Fruit fly (Drosophila melanogaster) whole organism, embryonic: Measurements from ENCODE around the gene VhaAC45RP.

Source experiments
- Bgb ChIP-seq: fragments of 200-800 bp; sonication (Bioruptor generic); IDR thresholded peaks from 2 replicates; pipeline ENCODE4 v1.3.6; 2022; ENCODE audit warnings: missing biosample characterization, missing genetic modification characterization; ENCODE audit not compliant: partially characterized antibody
- Bteb2 ChIP-seq: fragments of 200-800 bp; sonication (Bioruptor generic); optimal IDR thresholded peaks from 2 replicates; lab custom pipeline; 2016; ENCODE audit warnings: missing biosample characterization, missing genetic modification characterization
- CG10366 ChIP-seq: fragments of 200-800 bp; sonication (Bioruptor generic); IDR thresholded peaks from 2 replicates; pipeline ENCODE4 v1.3.6; 2022; ENCODE audit warnings: missing biosample characterization, missing genetic modification characterization
- CG11398 ChIP-seq: fragments of 200-800 bp; sonication (Bioruptor generic); optimal IDR thresholded peaks from 2 replicates; lab custom pipeline; 2016; ENCODE audit warnings: missing biosample characterization, missing genetic modification characterization
- CG11696 ChIP-seq: fragments of 200-800 bp; sonication (Bioruptor generic); IDR thresholded peaks from 2 replicates; pipeline ENCODE4 v1.3.6; 2022; ENCODE audit warnings: missing biosample characterization, missing genetic modification characterization
- CG12219 ChIP-seq: fragments of 200-800 bp; sonication (Bioruptor generic); optimal IDR thresholded peaks from 3 replicates; lab custom pipeline; 2018; ENCODE audit warnings: missing biosample characterization, mild to moderate bottlenecking, missing genetic modification characterization
- CG13123 ChIP-seq: fragments of 200-800 bp; sonication (Bioruptor generic); optimal IDR thresholded peaks from 2 replicates; lab custom pipeline; 2016; ENCODE audit warnings: missing biosample characterization, missing genetic modification characterization
- CG14050 ChIP-seq: fragments of 200-800 bp; sonication (Bioruptor generic); IDR thresholded peaks from 3 replicates; pipeline ENCODE4 v1.3.6; 2022; ENCODE audit warnings: missing biosample characterization, missing genetic modification characterization
- CG1529 ChIP-seq: fragments of 200-800 bp; sonication (Bioruptor generic); optimal IDR thresholded peaks from 3 replicates; lab custom pipeline; 2018; ENCODE audit warnings: missing biosample characterization, missing genetic modification characterization
- CG16863 ChIP-seq: fragments of 200-800 bp; sonication (Bioruptor generic); optimal IDR thresholded peaks from 3 replicates; lab custom pipeline; 2016; ENCODE audit warnings: missing biosample characterization, missing genetic modification characterization
- CG17361 ChIP-seq: fragments of 200-800 bp; sonication (Bioruptor generic); IDR thresholded peaks from 3 replicates; pipeline ENCODE4 v1.3.6; 2022; ENCODE audit warnings: missing biosample characterization, missing genetic modification characterization
- CG1792 ChIP-seq: fragments of 200-800 bp; sonication (Bioruptor generic); optimal IDR thresholded peaks from 2 replicates; lab custom pipeline; 2016; ENCODE audit warnings: missing biosample characterization, missing genetic modification characterization
- CG18619 ChIP-seq: fragments of 200-800 bp; sonication (Bioruptor generic); optimal IDR thresholded peaks from 3 replicates; lab custom pipeline; 2017; ENCODE audit warnings: missing biosample characterization, mild to moderate bottlenecking, missing genetic modification characterization
- CG30431 ChIP-seq: fragments of 200-800 bp; sonication (Bioruptor generic); optimal IDR thresholded peaks from 2 replicates; lab custom pipeline; 2017; ENCODE audit warnings: missing biosample characterization, missing genetic modification characterization
- CG31388 ChIP-seq: fragments of 200-800 bp; sonication (Bioruptor generic); optimal IDR thresholded peaks from 2 replicates; lab custom pipeline; 2016; ENCODE audit warnings: missing biosample characterization, missing genetic modification characterization
- CG34422 ChIP-seq: fragments of 200-800 bp; sonication (Bioruptor generic); IDR thresholded peaks from 3 replicates; pipeline ENCODE4 v1.3.6; 2022; ENCODE audit warnings: missing biosample characterization, missing genetic modification characterization
- CG4730 ChIP-seq: fragments of 200-800 bp; sonication (Bioruptor generic); IDR thresholded peaks from 2 replicates; pipeline ENCODE4 v1.3.6; 2022; ENCODE audit warnings: missing biosample characterization, missing genetic modification characterization
- CG6765 ChIP-seq: fragments of 200-800 bp; sonication (Bioruptor generic); optimal IDR thresholded peaks from 3 replicates; lab custom pipeline; 2017; ENCODE audit warnings: missing biosample characterization, mild to moderate bottlenecking, missing genetic modification characterization
- CG7786 ChIP-seq: fragments of 200-800 bp; sonication (Bioruptor generic); optimal IDR thresholded peaks from 2 replicates; lab custom pipeline; 2016; ENCODE audit warnings: missing biosample characterization, missing genetic modification characterization
- CG7928 ChIP-seq: fragments of 200-800 bp; sonication (Bioruptor generic); optimal IDR thresholded peaks from 2 replicates; lab custom pipeline; 2017; ENCODE audit warnings: missing biosample characterization, mild to moderate bottlenecking, missing genetic modification characterization
- CG8290 ChIP-seq, 3 experiments: fragments of 200-800 bp; sonication (Bioruptor generic); optimal IDR thresholded peaks; 2 replicates each; lab custom pipeline; 2016 to 2019; ENCODE audit warnings: missing biosample characterization in 3 of 3, missing genetic modification characterization in 3 of 3, mild to moderate bottlenecking in 2 of 3, moderate library complexity in 1 of 3
- CkIIα-i1 ChIP-seq: fragments of 200-800 bp; sonication (Bioruptor generic); IDR thresholded peaks from 2 replicates; pipeline ENCODE4 v1.3.6; 2022; ENCODE audit warnings: missing biosample characterization, missing genetic modification characterization
- Dek ChIP-seq: fragments of 200-800 bp; sonication (Bioruptor generic); optimal IDR thresholded peaks from 3 replicates; lab custom pipeline; 2019; ENCODE audit warnings: missing biosample characterization, mild to moderate bottlenecking, missing genetic modification characterization, moderate library complexity
- Dll ChIP-seq: fragments of 200-800 bp; sonication (Bioruptor generic); IDR thresholded peaks from 4 replicates; pipeline ENCODE4 v1.3.6; 2022; ENCODE audit warnings: missing biosample characterization, missing genetic modification characterization; ENCODE audit not compliant: partially characterized antibody
- Ets97D ChIP-seq: fragments of 200-800 bp; sonication (Bioruptor generic); optimal IDR thresholded peaks from 3 replicates; lab custom pipeline; 2016; ENCODE audit warnings: missing biosample characterization, missing genetic modification characterization
- Lhr ChIP-seq: fragments of 200-800 bp; sonication (Bioruptor generic); optimal IDR thresholded peaks from 3 replicates; lab custom pipeline; 2017; ENCODE audit warnings: mild to moderate bottlenecking, missing biosample characterization, missing genetic modification reagents, missing genetic modification characterization
- Lim3 ChIP-seq: fragments of 200-800 bp; sonication (Bioruptor generic); IDR thresholded peaks from 2 replicates; pipeline ENCODE4 v1.3.6; 2022; ENCODE audit warnings: missing biosample characterization, missing genetic modification characterization
- Max ChIP-seq: fragments of 200-800 bp; sonication (Bioruptor generic); optimal IDR thresholded peaks from 2 replicates; lab custom pipeline; 2016; ENCODE audit warnings: missing biosample characterization, mild to moderate bottlenecking, missing genetic modification characterization
- Neu2 ChIP-seq: fragments of 200-800 bp; sonication (Bioruptor generic); optimal IDR thresholded peaks from 3 replicates; lab custom pipeline; 2016; ENCODE audit warnings: missing biosample characterization, missing genetic modification characterization, borderline replicate concordance
- Spps ChIP-seq: fragments of 200-800 bp; sonication (Bioruptor generic); optimal IDR thresholded peaks from 2 replicates; lab custom pipeline; 2018; ENCODE audit warnings: missing biosample characterization, mild to moderate bottlenecking, missing genetic modification characterization
- Vsx1 ChIP-seq: fragments of 200-800 bp; sonication (Bioruptor generic); optimal IDR thresholded peaks from 2 replicates; lab custom pipeline; 2017; ENCODE audit warnings: missing biosample characterization, mild to moderate bottlenecking, missing genetic modification characterization, missing genetic modification reagents
- ato ChIP-seq: fragments of 200-800 bp; sonication (Bioruptor generic); IDR thresholded peaks from 2 replicates; pipeline ENCODE4 v1.3.6; 2022; ENCODE audit warnings: missing biosample characterization, missing genetic modification characterization; ENCODE audit not compliant: partially characterized antibody
- cato ChIP-seq: fragments of 200-800 bp; sonication (Bioruptor generic); optimal IDR thresholded peaks from 2 replicates; lab custom pipeline; 2016; ENCODE audit warnings: missing biosample characterization, missing genetic modification characterization, borderline replicate concordance
- chinmo ChIP-seq: fragments of 200-800 bp; sonication (Bioruptor generic); IDR thresholded peaks from 4 replicates; pipeline ENCODE4 v1.3.6; 2022; ENCODE audit warnings: missing biosample characterization, missing genetic modification characterization; ENCODE audit not compliant: partially characterized antibody
- danr ChIP-seq: fragments of 200-800 bp; sonication (Bioruptor generic); IDR thresholded peaks from 2 replicates; pipeline ENCODE4 v1.3.6; 2022; ENCODE audit warnings: missing biosample characterization, missing genetic modification characterization
- ems ChIP-seq: fragments of 200-800 bp; sonication (Bioruptor generic); optimal IDR thresholded peaks from 3 replicates; lab custom pipeline; 2016; ENCODE audit warnings: missing biosample characterization, missing genetic modification characterization
- fru ChIP-seq: fragments of >200 bp; optimal IDR thresholded peaks from 2 replicates; lab custom pipeline; 2017
- gfzf ChIP-seq: fragments of 200-800 bp; sonication (Bioruptor generic); optimal IDR thresholded peaks from 2 replicates; lab custom pipeline; 2016; ENCODE audit warnings: missing biosample characterization, mild to moderate bottlenecking, missing genetic modification characterization, moderate library complexity
- gsb ChIP-seq: fragments of 200-800 bp; sonication (Bioruptor generic); IDR thresholded peaks from 2 replicates; pipeline ENCODE4 v1.3.6; 2022; ENCODE audit warnings: missing biosample characterization, missing genetic modification characterization
- gt ChIP-seq: fragments of 200-800 bp; sonication (Bioruptor generic); IDR thresholded peaks from 2 replicates; pipeline ENCODE4 v1.3.6; 2022; ENCODE audit warnings: missing biosample characterization, missing genetic modification characterization
- jigr1 ChIP-seq: fragments of 200-800 bp; sonication (Bioruptor generic); IDR thresholded peaks from 3 replicates; pipeline ENCODE4 v1.3.6; 2022; ENCODE audit warnings: missing biosample characterization, missing genetic modification characterization
- kni ChIP-seq: fragments of 200-800 bp; sonication (Bioruptor generic); optimal IDR thresholded peaks from 3 replicates; lab custom pipeline; 2017; ENCODE audit warnings: mild to moderate bottlenecking, missing biosample characterization, missing genetic modification reagents, missing genetic modification characterization
- lmd ChIP-seq: fragments of 200-800 bp; sonication (Bioruptor generic); IDR thresholded peaks from 2 replicates; pipeline ENCODE4 v1.3.6; 2022; ENCODE audit warnings: missing biosample characterization, missing genetic modification characterization
- nerfin-1 ChIP-seq: fragments of 200-800 bp; sonication (Bioruptor generic); optimal IDR thresholded peaks from 3 replicates; lab custom pipeline; 2019; ENCODE audit warnings: missing biosample characterization, mild to moderate bottlenecking, missing genetic modification characterization, moderate library complexity
- phol ChIP-seq: fragments of 200-800 bp; sonication (Bioruptor generic); optimal IDR thresholded peaks from 3 replicates; lab custom pipeline; 2018; ENCODE audit warnings: missing biosample characterization, mild to moderate bottlenecking, missing genetic modification characterization, moderate library complexity
- pita ChIP-seq: fragments of 200-800 bp; sonication (Bioruptor generic); optimal IDR thresholded peaks from 2 replicates; lab custom pipeline; 2017; ENCODE audit warnings: missing biosample characterization, mild to moderate bottlenecking, missing genetic modification characterization
- sr ChIP-seq: fragments of 200-800 bp; sonication (Bioruptor generic); IDR thresholded peaks from 3 replicates; pipeline ENCODE4 v1.3.6; 2022; ENCODE audit warnings: missing biosample characterization, missing genetic modification characterization
- tll ChIP-seq, 2 experiments: fragments of 200-800 bp in 1 of 2; fragments of >200 bp in 1 of 2; sonication (Bioruptor generic) in 1 of 2; optimal IDR thresholded peaks; 2 replicates each; lab custom pipeline; 2017 to 2019; ENCODE audit warnings: missing biosample characterization in 2 of 2, missing genetic modification characterization in 2 of 2, mild to moderate bottlenecking in 1 of 2, moderate library complexity in 1 of 2
- vvl ChIP-seq: fragments of 200-800 bp; sonication (Bioruptor generic); IDR thresholded peaks from 2 replicates; pipeline ENCODE4 v1.3.6; 2022; ENCODE audit warnings: missing biosample characterization, missing genetic modification characterization
- wek ChIP-seq: fragments of 200-800 bp; sonication (Bioruptor generic); optimal IDR thresholded peaks from 3 replicates; lab custom pipeline; 2018; ENCODE audit warnings: missing biosample characterization, mild to moderate bottlenecking, missing genetic modification characterization, moderate library complexity
- zf30C ChIP-seq: fragments of 200-800 bp; sonication (Bioruptor generic); optimal IDR thresholded peaks from 3 replicates; lab custom pipeline; 2018; ENCODE audit warnings: missing biosample characterization, mild to moderate bottlenecking, missing genetic modification characterization

VhaAC45RP gene

DNA sequence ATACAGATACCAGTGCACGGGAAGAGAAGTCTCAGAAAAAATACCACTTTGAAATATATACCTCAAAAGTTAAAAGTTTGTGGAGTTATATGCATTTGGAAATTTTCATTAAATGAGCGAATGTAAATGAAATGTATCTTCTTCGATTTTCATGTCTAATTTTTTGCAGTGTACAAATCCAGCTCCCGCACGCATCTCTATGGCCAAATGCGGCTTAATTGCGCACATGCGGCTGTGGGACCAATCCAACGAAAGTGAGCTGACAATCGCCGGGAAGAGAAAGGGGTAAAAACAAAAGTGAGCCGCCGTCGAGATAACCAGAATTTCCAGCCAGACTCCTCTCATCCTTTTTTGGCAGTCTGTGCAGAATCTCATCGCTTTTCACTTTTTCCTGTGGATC is 2.1 kb downstream of the VhaAC45RP start (continued):
- TF ChIP-seq kni (GFP tag; lab: Kevin White, UChicago) (no peak), CG16863 (no peak), ato (GFP tag; lab: Robert Waterston, UW) (no peak), gt (no peak), danr (GFP tag; lab: Robert Waterston, UW) (no peak), CG17361 (no peak), gsb (GFP tag; lab: Robert Waterston, UW) (no peak), nerfin-1 (tag; lab: Kevin White, UChicago) (no peak), cato (GFP tag; lab: Kevin White, UChicago) (no peak), CG1792 (no peak), CG18619 (GFP tag; lab: Kevin White, UChicago) (no peak), ems (GFP tag; lab: Kevin White, UChicago) (no peak), fru (no peak), Ets97D (GFP tag; lab: Kevin White, UChicago) (no peak), CG12219 (GFP tag; lab: Kevin White, UChicago) (peak; percentile 19), Spps (tag; lab: Kevin White, UChicago) (no peak), Neu2 (no peak), CG4730 (GFP tag; lab: Robert Waterston, UW) (no peak), CG30431 (GFP tag; lab: Kevin White, UChicago) (peak; percentile 17), Max (GFP tag; lab: Kevin White, UChicago) (no peak), lmd (GFP tag; lab: Robert Waterston, UW) (peak; percentile 41; the same call in 1 of the 2 replicates), CG8290 (GFP tag; optimal IDR thresholded peaks at IDR 0.05; lab: Kevin White, UChicago) (no peak), CG8290 (tag; optimal IDR thresholded peaks at IDR 0.05; lab: Kevin White, UChicago) (no peak), CG11398 (GFP tag; lab: Kevin White, UChicago) (no peak), CG31388 (GFP tag; lab: Kevin White, UChicago) (no peak), CG14050 (no peak), Bgb (GFP tag; lab: Robert Waterston, UW) (no peak), gfzf (GFP tag; lab: Kevin White, UChicago) (no peak), tll (GFP tag; optimal IDR thresholded peaks at IDR 0.05; lab: Kevin White, UChicago) (no peak), Bteb2 (GFP tag; lab: Kevin White, UChicago) (no peak), CG13123 (GFP tag; lab: Kevin White, UChicago) (no peak), pita (no peak), Vsx1 (GFP tag; lab: Kevin White, UChicago) (no peak), Dek (no peak), CG6765 (GFP tag; lab: Kevin White, UChicago) (no peak), CG10366 (peak; percentile 34), Lim3 (GFP tag; lab: Robert Waterston, UW) (no peak), CG7786 (GFP tag; lab: Kevin White, UChicago) (no peak), chinmo (GFP tag; lab: Robert Waterston, UW) (no peak), Dll (GFP tag; lab: Robert Waterston, UW) (no peak), phol (tag; lab: Kevin White, UChicago) (peak; percentile 42), vvl (GFP tag; lab: Robert Waterston, UW) (peak; percentile 84), jigr1 (no peak), CkIIα-i1 (GFP tag; lab: Robert Waterston, UW) (no peak), zf30C (GFP tag; lab: Kevin White, UChicago) (no peak), CG34422 (GFP tag; lab: Robert Waterston, UW) (no peak; the same call in 2 of the 3 replicates), CG11696 (GFP tag; lab: Robert Waterston, UW) (no peak), CG1529 (no peak), sr (GFP tag; lab: Robert Waterston, UW) (0 out of 3 replicates have a peak, but pooled peaks have one; percentile 29), Lhr (GFP tag; lab: Kevin White, UChicago) (no peak), wek (no peak), CG7928 (GFP tag; lab: Kevin White, UChicago) (no peak)
